Worm (Caenorhabditis elegans) whole organism, midembryonic: ENCODE data around the gene H23N18.5.

Experiments
- T22C8.4 ChIP-seq: fragments of 200-800 bp; sonication (Bioruptor generic); IDR thresholded peaks from 2 replicates; pipeline ENCODE4 v1.3.6; 2022; ENCODE audit warnings: missing genetic modification characterization, missing compliant biosample characterization
- cog-1 ChIP-seq: sonication (generic microtip); optimal IDR thresholded peaks from 2 replicates; lab custom pipeline; 2016; ENCODE audit warnings: missing genetic modification characterization, missing compliant biosample characterization
- flt-1 ChIP-seq: fragments of 200-800 bp; sonication (Bioruptor generic); IDR thresholded peaks from 2 replicates; pipeline ENCODE4 v1.3.6; 2022; ENCODE audit warnings: missing genetic modification characterization, missing compliant biosample characterization
- klf-2 ChIP-seq: fragments of 200-800 bp; sonication (Bioruptor generic); conservative IDR thresholded peaks from 2 replicates; pipeline ENCODE4 v1.3.6; 2022; ENCODE audit warnings: missing genetic modification reagents, missing genetic modification characterization, missing compliant biosample characterization
- med-1 ChIP-seq: sonication (generic microtip); optimal IDR thresholded peaks from 2 replicates; lab custom pipeline; 2017; ENCODE audit warnings: missing genetic modification characterization, mild to moderate bottlenecking, missing compliant biosample characterization, antibody characterized with exemption, missing genetic modification reagents; ENCODE audit not compliant: insufficient read depth
- ref-1 ChIP-seq: fragments of 200-800 bp; sonication (Bioruptor generic); conservative IDR thresholded peaks from 2 replicates; pipeline ENCODE4 v1.3.6; 2022; ENCODE audit warnings: missing genetic modification reagents, missing genetic modification characterization, missing compliant biosample characterization
- tab-1 ChIP-seq: fragments of 200-800 bp; sonication (Bioruptor generic); IDR thresholded peaks from 2 replicates; pipeline ENCODE4 v1.3.6; 2022; ENCODE audit warnings: missing genetic modification characterization, missing compliant biosample characterization
- ztf-23 ChIP-seq: fragments of 200-800 bp; sonication (Bioruptor generic); IDR thresholded peaks from 2 replicates; pipeline ENCODE4 v1.3.6; 2022; ENCODE audit warnings: missing genetic modification reagents, missing genetic modification characterization, missing compliant biosample characterization
- ztf-29 ChIP-seq: fragments of 200-800 bp; sonication (Bioruptor generic); IDR thresholded peaks from 2 replicates; pipeline ENCODE4 v1.3.6; 2022; ENCODE audit warnings: missing genetic modification reagents, missing genetic modification characterization, missing compliant biosample characterization

Gene H23N18.5

ce11 chrV:4889477-4889876 is 22.7 kb downstream of the H23N18.5 start, which contains the start of gene ugt-12:
Gene ugt-12 (minus strand): TSS chrV:4889629.
- TF ChIP-seq klf-2: no peak

ce11 chrV:4885372-4885771 is 26.8 kb downstream of the H23N18.5 start, which contains the start of gene T19H12.3:
Gene T19H12.3 (plus strand): TSS chrV:4885672.
- TF ChIP-seq tab-1 (GFP tag; lab: Robert Waterston, UW) (no peak), med-1 (GFP tag; lab: Kevin White, UChicago) (no peak), ztf-23 (GFP tag; lab: Robert Waterston, UW) (no peak), cog-1 (tag; lab: Kevin White, UChicago) (no peak), ref-1 (GFP tag; lab: Robert Waterston, UW) (no peak), klf-2 (no peak), flt-1 (GFP tag; lab: Robert Waterston, UW) (no peak), T22C8.4 (GFP tag; lab: Robert Waterston, UW) (no peak), ztf-29 (no peak)

DNA sequence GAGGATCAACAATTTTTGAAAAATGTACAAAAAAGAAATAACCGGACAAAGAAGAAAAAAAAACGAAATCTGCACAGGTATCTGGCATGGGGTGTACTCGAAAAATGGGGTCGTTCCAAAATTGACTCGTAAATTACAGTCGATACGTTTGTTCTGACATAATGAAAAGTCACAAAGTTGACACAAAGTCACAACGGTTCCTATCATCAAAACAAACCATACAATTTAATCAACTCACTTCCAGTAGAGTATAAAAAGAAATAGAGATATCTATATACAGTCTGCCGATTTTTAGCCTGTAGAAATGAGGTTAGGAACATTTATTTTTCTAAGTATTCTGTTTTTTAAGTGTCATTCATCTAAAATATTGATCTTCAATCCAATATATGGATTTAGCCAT is 27.7 kb downstream of the H23N18.5 start, which contains the start of gene T19H12.12:
T19H12.12 (plus strand) TSS at position 301 of the 400 bp plus-strand sequence.
- TF ChIP-seq ztf-23 (GFP tag; lab: Robert Waterston, UW) (no peak), tab-1 (GFP tag; lab: Robert Waterston, UW) (no peak), flt-1 (GFP tag; lab: Robert Waterston, UW) (no peak), cog-1 (tag; lab: Kevin White, UChicago) (no peak), klf-2 (no peak), ztf-29 (no peak), T22C8.4 (GFP tag; lab: Robert Waterston, UW) (no peak), med-1 (GFP tag; lab: Kevin White, UChicago) (no peak), ref-1 (GFP tag; lab: Robert Waterston, UW) (no peak)

DNA sequence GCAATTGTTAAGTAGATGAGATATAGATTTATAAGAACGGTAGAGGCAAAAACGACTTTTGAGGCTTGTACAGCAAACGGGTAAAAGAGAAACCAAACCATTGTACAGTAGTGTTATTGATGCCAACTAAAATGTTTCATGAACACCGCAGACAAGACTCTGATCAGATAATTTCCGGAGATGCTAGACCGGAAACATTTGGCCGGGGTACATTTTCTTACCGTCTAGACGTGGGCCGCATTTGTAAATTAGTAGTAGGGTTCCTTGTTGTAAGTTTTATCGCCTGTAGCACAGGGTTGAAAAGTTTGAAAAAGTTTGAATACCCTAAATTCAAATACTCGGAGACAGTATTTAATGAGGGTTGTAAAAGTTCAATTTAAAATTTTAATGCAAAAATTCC is 30.8 kb downstream of the H23N18.5 start, which contains the start of gene str-32:
str-32 (minus strand) TSS at position 101 of the 400 bp plus-strand sequence.
- no peak for TF ChIP-seq ref-1 (GFP tag; lab: Robert Waterston, UW)
- TF ChIP-seq tab-1 (GFP tag; lab: Robert Waterston, UW): no peak
- TF ChIP-seq ztf-29: no peak
- no peak for TF ChIP-seq med-1 (GFP tag; lab: Kevin White, UChicago)
- no peak for TF ChIP-seq klf-2
- TF ChIP-seq ztf-23 (GFP tag; lab: Robert Waterston, UW): no peak
- no peak for TF ChIP-seq cog-1 (tag; lab: Kevin White, UChicago)
- TF ChIP-seq T22C8.4 (GFP tag; lab: Robert Waterston, UW): no peak
- no peak for TF ChIP-seq flt-1 (GFP tag; lab: Robert Waterston, UW)

DNA sequence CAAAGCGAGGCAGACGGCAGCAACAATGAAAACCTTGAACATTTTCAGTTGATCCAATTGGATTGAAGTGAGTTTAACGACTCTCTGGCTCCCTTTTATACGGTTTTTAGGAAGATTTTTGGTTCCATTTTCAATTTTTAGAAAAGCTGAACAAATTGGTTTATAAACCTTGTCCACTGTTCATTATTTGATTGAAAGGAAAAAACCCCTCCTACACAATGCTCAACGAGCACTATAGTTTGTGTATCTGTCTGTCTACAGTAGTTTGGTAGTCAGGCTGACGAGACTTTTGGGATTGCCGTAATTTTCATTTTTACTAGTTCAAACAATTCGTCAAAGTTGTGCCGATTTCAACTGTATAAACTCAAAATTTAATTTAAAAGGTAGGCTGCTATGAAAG is 32.9 kb downstream of the H23N18.5 start, which contains the start of gene T19H12.15:
T19H12.15 (minus strand) TSS at position 101 of the 400 bp plus-strand sequence.
- no peak for TF ChIP-seq ztf-23 (GFP tag; lab: Robert Waterston, UW)
- TF ChIP-seq flt-1 (GFP tag; lab: Robert Waterston, UW): no peak
- TF ChIP-seq cog-1 (tag; lab: Kevin White, UChicago): no peak
- no peak for TF ChIP-seq klf-2
- no peak for TF ChIP-seq ref-1 (GFP tag; lab: Robert Waterston, UW)
- no peak for TF ChIP-seq med-1 (GFP tag; lab: Kevin White, UChicago)
- no peak for TF ChIP-seq tab-1 (GFP tag; lab: Robert Waterston, UW)
- no peak for TF ChIP-seq T22C8.4 (GFP tag; lab: Robert Waterston, UW)
- TF ChIP-seq ztf-29: no peak

ce11 chrV:4877587-4877986 is 34.6 kb downstream of the H23N18.5 start, which contains the start of gene T19H12.6:
Gene T19H12.6 (minus strand): TSS chrV:4877687.
- TF ChIP-seq ref-1 (GFP tag; lab: Robert Waterston, UW): no peak
- no peak for TF ChIP-seq klf-2

DNA sequence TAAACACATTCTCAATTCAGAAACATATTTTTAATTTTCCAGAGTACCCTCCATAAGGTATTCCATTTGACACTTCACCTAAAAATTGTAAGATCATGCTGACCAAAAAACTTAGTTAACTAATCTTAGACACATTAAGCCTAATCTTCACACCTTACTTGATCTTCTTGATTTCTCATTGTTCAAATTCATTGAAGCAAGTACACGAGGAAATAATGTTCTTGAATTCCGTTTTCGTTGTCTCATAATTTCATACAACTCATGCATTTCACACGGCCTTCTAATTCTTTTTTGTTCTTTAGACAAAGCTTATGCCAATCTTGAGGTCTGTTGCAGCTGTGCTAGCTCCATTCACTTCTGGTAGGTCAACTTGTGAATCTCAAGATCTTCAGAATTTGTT is 40.2 kb downstream of the H23N18.5 start, which contains the start of gene srd-33:
srd-33 (plus strand) TSS at position 301 of the 400 bp plus-strand sequence.
- TF ChIP-seq klf-2 (no peak), ztf-29 (no peak), tab-1 (GFP tag; lab: Robert Waterston, UW) (no peak), ztf-23 (GFP tag; lab: Robert Waterston, UW) (no peak), T22C8.4 (GFP tag; lab: Robert Waterston, UW) (no peak), ref-1 (GFP tag; lab: Robert Waterston, UW) (no peak), flt-1 (GFP tag; lab: Robert Waterston, UW) (no peak), med-1 (GFP tag; lab: Kevin White, UChicago) (no peak), cog-1 (tag; lab: Kevin White, UChicago) (no peak)

DNA sequence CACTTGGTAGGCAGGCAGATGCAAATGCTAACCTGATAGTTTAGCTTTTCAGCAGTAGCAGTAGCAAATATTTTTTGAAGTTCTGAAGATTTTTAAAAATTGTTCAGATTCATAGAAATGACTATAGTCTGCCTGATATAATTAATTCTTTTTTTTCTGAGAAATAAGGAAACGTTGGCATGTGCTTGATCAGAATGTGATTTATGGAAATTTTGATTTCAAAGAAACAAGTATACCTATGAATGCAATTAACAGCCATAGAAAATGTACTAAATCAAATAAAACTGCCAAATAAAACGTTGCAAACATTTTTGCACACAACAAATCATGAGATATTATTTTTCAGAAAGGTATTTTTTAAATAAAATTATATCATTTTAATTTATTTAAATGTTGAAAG is 41.6 kb downstream of the H23N18.5 start:
- no peak for TF ChIP-seq ztf-23 (GFP tag; lab: Robert Waterston, UW)
- TF ChIP-seq ztf-29: no peak
- TF ChIP-seq ref-1 (GFP tag; lab: Robert Waterston, UW): no peak
- TF ChIP-seq med-1 (GFP tag; lab: Kevin White, UChicago): no peak
- TF ChIP-seq T22C8.4 (GFP tag; lab: Robert Waterston, UW): no peak
- TF ChIP-seq klf-2: no peak

DNA sequence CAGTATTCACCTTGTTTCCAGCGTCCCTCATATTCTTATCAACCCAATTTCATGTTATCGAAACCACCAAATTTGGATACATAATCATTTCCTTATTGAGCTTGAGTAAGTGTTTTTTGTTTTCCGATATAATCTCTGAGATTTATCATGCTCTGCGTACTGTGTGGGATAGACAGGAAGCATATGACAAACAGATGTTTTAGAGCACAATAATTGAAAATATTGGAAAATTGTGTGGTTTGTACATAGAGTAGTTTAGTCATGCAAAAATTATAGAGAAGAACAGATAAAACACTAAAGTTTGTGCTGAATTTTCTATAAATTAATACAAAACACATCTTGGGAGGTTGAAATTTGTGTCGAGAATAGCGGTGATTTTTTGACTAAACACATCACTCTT is 43.5 kb downstream of the H23N18.5 start:
- no peak for TF ChIP-seq T22C8.4 (GFP tag; lab: Robert Waterston, UW)
- TF ChIP-seq tab-1 (GFP tag; lab: Robert Waterston, UW): no peak
- TF ChIP-seq ref-1 (GFP tag; lab: Robert Waterston, UW): no peak

- TF ChIP-seq cog-1 (tag; lab: Kevin White, UChicago) (no peak), ztf-23 (GFP tag; lab: Robert Waterston, UW) (no peak), flt-1 (GFP tag; lab: Robert Waterston, UW) (no peak), ztf-29 (no peak), klf-2 (no peak), ref-1 (GFP tag; lab: Robert Waterston, UW) (no peak), tab-1 (GFP tag; lab: Robert Waterston, UW) (no peak), med-1 (GFP tag; lab: Kevin White, UChicago) (no peak), T22C8.4 (GFP tag; lab: Robert Waterston, UW) (no peak)
Measured at ce11 chrV:4867535-4867934, 44.6 kb downstream of the H23N18.5 start.
